Worm (Caenorhabditis elegans) whole organism, L2 larva: Measurements from ENCODE around the gene K09H11.9.
A peak's percentile ranks its signal among the peaks of the same experiment; 100 is the strongest.

Source experiments
- C34F6.9 ChIP-seq: fragments of 150-350 bp; optimal IDR thresholded peaks from 2 replicates; lab custom pipeline; 2014; ENCODE audit warnings: missing biosample characterization, missing genetic modification characterization
- F13H6.1 ChIP-seq: sonication (generic microtip); optimal IDR thresholded peaks from 2 replicates; lab custom pipeline; 2016; ENCODE audit warnings: missing genetic modification characterization, missing compliant biosample characterization
- Y55F3AM.14 ChIP-seq: fragments of 200-800 bp; sonication (Bioruptor generic); optimal IDR thresholded peaks from 2 replicates; lab custom pipeline; 2018; ENCODE audit warnings: mild to moderate bottlenecking, missing genetic modification characterization, missing compliant biosample characterization
- ZK546.5 ChIP-seq: sonication (generic microtip); optimal IDR thresholded peaks from 2 replicates; lab custom pipeline; 2017; ENCODE audit warnings: missing biosample characterization, missing genetic modification characterization
- aly-2 ChIP-seq: fragments of 150-350 bp; optimal IDR thresholded peaks from 2 replicates; lab custom pipeline; 2014; ENCODE audit warnings: missing biosample characterization, missing genetic modification characterization
- ama-1 ChIP-seq: fragments of 150-350 bp; optimal IDR thresholded peaks from 2 replicates; lab custom pipeline; 2018; ENCODE audit warnings: inconsistent platforms
- blmp-1 ChIP-seq: sonication (generic microtip); optimal IDR thresholded peaks from 2 replicates; lab custom pipeline; 2017; ENCODE audit warnings: missing genetic modification characterization, mild to moderate bottlenecking, missing compliant biosample characterization, antibody characterized with exemption, moderate library complexity; ENCODE audit not compliant: insufficient read depth
- ceh-16 ChIP-seq: fragments of 150-350 bp; optimal IDR thresholded peaks from 2 replicates; lab custom pipeline; 2014; ENCODE audit warnings: missing biosample characterization, missing genetic modification characterization
- crh-2 ChIP-seq: sonication (generic microtip); optimal IDR thresholded peaks from 2 replicates; lab custom pipeline; 2017; ENCODE audit warnings: missing biosample characterization, missing genetic modification characterization
- dmd-4 ChIP-seq: sonication (generic microtip); optimal IDR thresholded peaks from 2 replicates; lab custom pipeline; 2017; ENCODE audit warnings: missing biosample characterization, missing genetic modification characterization
- egl-27 ChIP-seq: sonication (generic microtip); optimal IDR thresholded peaks from 3 replicates; lab custom pipeline; 2017; ENCODE audit warnings: missing biosample characterization, missing genetic modification reagents, missing genetic modification characterization
- elt-1 ChIP-seq: fragments of 150-350 bp; optimal IDR thresholded peaks from 2 replicates; lab custom pipeline; 2014; ENCODE audit warnings: missing biosample characterization, missing genetic modification characterization
- elt-3 ChIP-seq: sonication (generic microtip); optimal IDR thresholded peaks from 2 replicates; lab custom pipeline; 2017; ENCODE audit warnings: missing biosample characterization, missing genetic modification characterization
- fos-1 ChIP-seq: fragments of 150-350 bp; optimal IDR thresholded peaks from 2 replicates; lab custom pipeline; 2014; ENCODE audit warnings: missing biosample characterization, missing genetic modification characterization
- gmeb-1 ChIP-seq: fragments of 150-350 bp; optimal IDR thresholded peaks from 2 replicates; lab custom pipeline; 2014; ENCODE audit warnings: missing biosample characterization, missing genetic modification characterization
- lin-13 ChIP-seq: fragments of 150-350 bp; optimal IDR thresholded peaks from 2 replicates; lab custom pipeline; 2014; ENCODE audit warnings: missing biosample characterization, missing genetic modification reagents, missing genetic modification characterization
- lin-39 ChIP-seq: fragments of 150-350 bp; optimal IDR thresholded peaks from 2 replicates; lab custom pipeline; 2014; ENCODE audit warnings: missing biosample characterization, missing genetic modification reagents, missing genetic modification characterization
- lsy-2 ChIP-seq, 2 experiments: fragments of 150-350 bp in 1 of 2; sonication (generic microtip) in 1 of 2; optimal IDR thresholded peaks; 2 replicates each; lab custom pipeline; 2014 to 2017; ENCODE audit warnings: missing biosample characterization in 2 of 2, missing genetic modification characterization in 2 of 2
- mab-5 ChIP-seq: fragments of 150-350 bp; optimal IDR thresholded peaks from 2 replicates; lab custom pipeline; 2014; ENCODE audit warnings: missing biosample characterization, missing genetic modification characterization
- mdl-1 ChIP-seq, 2 experiments: fragments of 150-350 bp in 1 of 2; sonication (generic microtip) in 1 of 2; optimal IDR thresholded peaks; 2 replicates each; lab custom pipeline; 2017; ENCODE audit warnings: missing biosample characterization in 2 of 2, missing genetic modification characterization in 2 of 2
- nhr-10 ChIP-seq: sonication (generic microtip); optimal IDR thresholded peaks from 2 replicates; lab custom pipeline; 2017; ENCODE audit warnings: missing biosample characterization, missing genetic modification characterization
- nhr-11 ChIP-seq: fragments of 150-350 bp; optimal IDR thresholded peaks from 2 replicates; lab custom pipeline; 2014; ENCODE audit warnings: missing biosample characterization, missing genetic modification characterization
- nhr-12 ChIP-seq: fragments of 150-350 bp; optimal IDR thresholded peaks from 2 replicates; lab custom pipeline; 2014; ENCODE audit warnings: missing biosample characterization, missing genetic modification characterization
- nhr-129 ChIP-seq: fragments of 150-350 bp; optimal IDR thresholded peaks from 2 replicates; lab custom pipeline; 2014; ENCODE audit warnings: missing biosample characterization, missing genetic modification characterization
- nhr-21 ChIP-seq: fragments of 150-350 bp; optimal IDR thresholded peaks from 2 replicates; lab custom pipeline; 2014; ENCODE audit warnings: missing biosample characterization, missing genetic modification characterization
- nhr-23 ChIP-seq: fragments of 150-350 bp; optimal IDR thresholded peaks from 2 replicates; lab custom pipeline; 2014; ENCODE audit warnings: missing biosample characterization, missing genetic modification reagents, missing genetic modification characterization
- nhr-237 ChIP-seq: fragments of 150-350 bp; optimal IDR thresholded peaks from 2 replicates; lab custom pipeline; 2014; ENCODE audit warnings: missing biosample characterization, missing genetic modification characterization
- nhr-6 ChIP-seq: fragments of 150-350 bp; optimal IDR thresholded peaks from 2 replicates; lab custom pipeline; 2014; ENCODE audit warnings: missing biosample characterization, missing genetic modification characterization
- peb-1 ChIP-seq: fragments of 150-350 bp; optimal IDR thresholded peaks from 2 replicates; lab custom pipeline; 2014; ENCODE audit warnings: missing biosample characterization, missing genetic modification characterization
- sma-3 ChIP-seq: sonication (generic microtip); optimal IDR thresholded peaks from 2 replicates; lab custom pipeline; 2016; ENCODE audit warnings: missing genetic modification reagents, missing genetic modification characterization, missing compliant biosample characterization
- sma-9 ChIP-seq, 2 experiments: fragments of 150-350 bp in 1 of 2; sonication (generic microtip) in 1 of 2; optimal IDR thresholded peaks; 2 replicates each; lab custom pipeline; 2014 to 2016; ENCODE audit warnings: missing genetic modification characterization in 2 of 2, mild to moderate bottlenecking in 1 of 2, missing biosample characterization in 1 of 2, missing compliant biosample characterization in 1 of 2, missing genetic modification reagents in 1 of 2, moderate library complexity in 1 of 2
- snpc-4 ChIP-seq: fragments of 150-350 bp; optimal IDR thresholded peaks from 2 replicates; lab custom pipeline; 2014; ENCODE audit warnings: missing biosample characterization, missing genetic modification characterization
- unc-39 ChIP-seq: fragments of 150-350 bp; optimal IDR thresholded peaks from 2 replicates; lab custom pipeline; 2014; ENCODE audit warnings: missing biosample characterization, missing genetic modification characterization
- unc-55 ChIP-seq: fragments of 150-350 bp; sonication (generic microtip); optimal IDR thresholded peaks from 3 replicates; lab custom pipeline; 2014; ENCODE audit warnings: missing biosample characterization, missing genetic modification reagents, missing genetic modification characterization
- unc-62 ChIP-seq: fragments of 150-350 bp; optimal IDR thresholded peaks from 2 replicates; lab custom pipeline; 2014; ENCODE audit warnings: missing biosample characterization, missing genetic modification reagents, missing genetic modification characterization

The K09H11.9 gene

DNA sequence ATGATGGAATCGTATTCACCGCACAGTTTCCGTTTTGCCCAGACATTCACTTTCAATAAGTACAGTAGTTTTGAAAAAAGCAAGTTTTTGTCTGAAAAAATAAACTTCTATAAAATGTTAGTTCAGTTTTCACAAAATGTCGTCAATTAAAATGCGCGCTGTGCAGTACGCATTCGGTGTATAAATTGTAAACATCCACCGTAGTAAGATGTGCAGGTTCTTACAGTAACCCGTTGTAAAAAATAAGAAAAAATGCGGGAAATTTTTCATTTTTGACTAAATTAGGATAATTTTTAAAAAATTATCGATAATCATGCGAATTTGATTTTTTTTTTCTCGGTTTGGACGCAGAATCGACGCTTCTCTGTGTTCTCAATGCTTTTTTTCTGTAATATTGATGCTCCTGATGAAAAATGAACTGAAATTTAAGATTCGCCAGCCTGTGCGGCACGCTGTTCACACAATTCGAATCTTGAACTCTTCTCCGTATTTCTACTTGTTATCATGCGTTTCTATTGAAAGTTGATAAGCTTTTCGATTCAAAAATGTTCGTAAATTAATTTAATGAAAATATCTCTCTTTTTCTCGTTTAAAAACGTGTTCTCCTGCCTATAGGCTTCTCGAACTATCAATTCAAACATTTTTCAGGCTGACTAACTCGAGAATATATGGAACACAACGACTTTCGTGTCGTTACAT lies 978 bp upstream of the K09H11.9 start, which contains the start of gene rga-3:
rga-3 (plus strand) TSS at position 649 of the 699 bp plus-strand sequence.
- TF ChIP-seq nhr-23 (no peak), ceh-16 (tag; lab: Kevin White, UChicago) (no peak), unc-62 (GFP tag; lab: Kevin White, UChicago) (no peak), nhr-12 (no peak), egl-27 (tag; lab: Kevin White, UChicago) (no peak), crh-2 (tag; lab: Kevin White, UChicago) (no peak), Y55F3AM.14 (GFP tag; lab: Kevin White, UChicago) (no peak), lsy-2 (tag; optimal IDR thresholded peaks at IDR 0.05; lab: Kevin White, UChicago) (no peak), nhr-237 (no peak), elt-3 (tag; lab: Kevin White, UChicago) (no peak), lin-39 (tag; lab: Kevin White, UChicago) (no peak), peb-1 (tag; lab: Kevin White, UChicago) (no peak), C34F6.9 (no peak), ama-1 (lab: Kevin White, UChicago) (no peak), mdl-1 (tag; optimal IDR thresholded peaks at IDR 0.05; lab: Kevin White, UChicago) (no peak)

DNA sequence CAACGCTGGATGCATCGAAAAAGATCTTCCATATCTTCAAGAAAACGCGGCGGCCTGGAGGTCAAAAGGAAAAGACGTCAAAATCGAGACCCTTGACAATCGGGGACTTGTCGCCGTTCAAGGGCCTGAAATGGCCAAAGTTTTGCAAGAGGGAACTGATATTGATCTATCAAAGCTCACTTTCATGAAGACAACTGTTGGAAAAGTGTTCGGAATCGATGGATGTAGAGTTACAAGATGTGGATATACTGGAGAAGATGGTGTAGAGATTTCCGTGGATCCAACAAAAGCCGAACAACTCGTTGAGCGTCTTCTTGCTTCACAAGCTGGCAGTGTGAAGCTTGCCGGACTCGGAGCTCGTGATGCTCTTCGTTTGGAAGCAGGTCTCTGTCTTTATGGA lies 2.9 kb downstream of the K09H11.9 start:
- TF ChIP-seq peb-1 (tag; lab: Kevin White, UChicago) (no peak), sma-9 (GFP tag; optimal IDR thresholded peaks at IDR 0.05; lab: Kevin White, UChicago) (no peak), sma-9 (tag; optimal IDR thresholded peaks at IDR 0.05; lab: Kevin White, UChicago) (no peak), nhr-6 (tag; lab: Kevin White, UChicago) (no peak), nhr-129 (tag; lab: Kevin White, UChicago) (no peak), mab-5 (tag; lab: Kevin White, UChicago) (no peak), sma-3 (GFP tag; lab: Kevin White, UChicago) (no peak), egl-27 (tag; lab: Kevin White, UChicago) (no peak), unc-55 (GFP tag; lab: Kevin White, UChicago) (no peak), elt-1 (tag; lab: Kevin White, UChicago) (no peak), ceh-16 (tag; lab: Kevin White, UChicago) (no peak), nhr-21 (tag; lab: Kevin White, UChicago) (no peak), unc-62 (GFP tag; lab: Kevin White, UChicago) (no peak), ama-1 (lab: Kevin White, UChicago) (no peak), ZK546.5 (tag; lab: Kevin White, UChicago) (no peak)

DNA sequence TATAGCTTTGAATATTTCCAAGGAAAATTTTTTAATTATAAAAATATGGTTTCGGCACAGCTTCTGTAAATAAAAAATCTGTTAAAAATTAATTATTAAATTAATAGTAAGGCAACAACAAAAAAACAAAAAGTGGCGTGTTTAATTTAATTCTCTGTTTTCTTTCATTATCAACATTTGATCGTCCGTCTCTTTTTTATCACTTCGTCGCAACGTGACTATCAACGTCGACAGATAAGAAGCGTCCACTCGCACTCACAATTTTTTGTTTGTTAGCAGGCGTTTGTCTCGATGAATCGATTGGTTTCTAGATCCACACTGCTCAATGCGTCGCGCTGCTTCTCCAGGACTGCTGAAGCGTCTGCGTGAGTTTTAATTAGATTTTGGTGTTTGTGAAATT lies 3.8 kb downstream of the K09H11.9 start, which contains the start of gene gcst-1:
gcst-1 (plus strand) TSS at position 277 of the 400 bp plus-strand sequence.
- TF ChIP-seq lin-39 (tag; lab: Kevin White, UChicago) (no peak), fos-1 (tag; lab: Kevin White, UChicago) (peak; percentile 78), sma-9 (GFP tag; optimal IDR thresholded peaks at IDR 0.05; lab: Kevin White, UChicago) (peak; percentile 50), sma-9 (tag; optimal IDR thresholded peaks at IDR 0.05; lab: Kevin White, UChicago) (no peak), F13H6.1 (no peak), ceh-16 (tag; lab: Kevin White, UChicago) (no peak), crh-2 (tag; lab: Kevin White, UChicago) (peak; percentile 18), mdl-1 (tag; optimal IDR thresholded peaks at IDR 0.05; lab: Kevin White, UChicago) (peak in 1 of 2 experiments; percentile 12), dmd-4 (tag; lab: Kevin White, UChicago) (no peak)

- TF ChIP-seq C34F6.9 = peak; percentile 17
- no peak for TF ChIP-seq egl-27 (tag; lab: Kevin White, UChicago)
- TF ChIP-seq lsy-2 (tag; optimal IDR thresholded peaks at IDR 0.05; lab: Kevin White, UChicago) = peak in 1 of 2 experiments; percentile 9
Measured at ce11 chrV:5712189-5712588, 4.2 kb downstream of the K09H11.9 start.

- TF ChIP-seq aly-2 (tag; lab: Kevin White, UChicago) (no peak), nhr-10 (tag; lab: Kevin White, UChicago) (no peak)
Measured at ce11 chrV:5708331-5708730, 8.1 kb downstream of the K09H11.9 start.

DNA sequence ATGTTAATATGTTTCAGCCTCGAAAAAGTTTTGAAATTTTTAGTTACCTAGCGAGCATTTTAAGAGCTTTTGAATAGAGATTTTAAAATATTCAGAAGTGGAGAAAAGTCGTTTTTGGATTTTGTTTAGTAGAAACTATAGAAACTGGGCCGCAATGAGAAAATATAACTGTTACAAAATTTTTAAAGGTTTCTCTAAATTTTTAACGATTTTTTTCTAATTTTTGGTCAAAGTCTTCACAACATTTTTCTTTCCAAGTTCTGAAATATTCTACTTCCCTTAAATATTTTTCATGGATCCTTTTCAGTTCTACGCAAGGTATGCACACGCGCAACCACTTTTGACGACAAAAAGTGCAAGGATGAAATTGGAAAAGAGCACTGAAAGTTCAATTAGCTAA lies 10.9 kb downstream of the K09H11.9 start, which contains the start of gene peli-1:
peli-1 (plus strand) TSS at position 301 of the 400 bp plus-strand sequence.
- TF ChIP-seq nhr-11 (tag; lab: Kevin White, UChicago) (no peak), snpc-4 (tag; lab: Kevin White, UChicago) (no peak), sma-9 (GFP tag; optimal IDR thresholded peaks at IDR 0.05; lab: Kevin White, UChicago) (no peak), sma-9 (tag; optimal IDR thresholded peaks at IDR 0.05; lab: Kevin White, UChicago) (no peak), gmeb-1 (no peak), mdl-1 (tag; optimal IDR thresholded peaks at IDR 0.05; lab: Kevin White, UChicago) (no peak), nhr-6 (tag; lab: Kevin White, UChicago) (no peak), blmp-1 (tag; lab: Kevin White, UChicago) (no peak), lin-13 (GFP tag; lab: Kevin White, UChicago) (no peak), fos-1 (tag; lab: Kevin White, UChicago) (no peak), unc-39 (tag; lab: Kevin White, UChicago) (no peak), unc-62 (GFP tag; lab: Kevin White, UChicago) (no peak), peb-1 (tag; lab: Kevin White, UChicago) (no peak), ZK546.5 (tag; lab: Kevin White, UChicago) (no peak), elt-3 (tag; lab: Kevin White, UChicago) (no peak), unc-55 (GFP tag; lab: Kevin White, UChicago) (no peak)
- TF ChIP-seq, all 48 proteins: peak for 0
